Worm (Caenorhabditis elegans) whole organism, young adult: ENCODE measurements around the gene mnp-1.

ENCODE experiments used
- C17E4.6 ChIP-seq: fragments of 200-800 bp; sonication (Bioruptor generic); IDR thresholded peaks from 2 replicates; pipeline ENCODE4 v1.3.6; 2022; ENCODE audit warnings: missing genetic modification reagents, missing genetic modification characterization, missing compliant biosample characterization
- F37B4.10 ChIP-seq: fragments of 200-800 bp; sonication (Bioruptor generic); IDR thresholded peaks from 2 replicates; pipeline ENCODE4 v1.3.6; 2022; ENCODE audit warnings: missing genetic modification characterization, missing compliant biosample characterization
- F49E8.2 ChIP-seq: sonication (generic microtip); optimal IDR thresholded peaks from 3 replicates; lab custom pipeline; 2017; ENCODE audit warnings: missing genetic modification characterization, mild to moderate bottlenecking, missing compliant biosample characterization, antibody characterized with exemption, moderate library complexity; ENCODE audit not compliant: insufficient read depth
- F57A8.1 ChIP-seq: fragments of 200-800 bp; sonication (Bioruptor generic); optimal IDR thresholded peaks from 2 replicates; lab custom pipeline; 2018; ENCODE audit warnings: mild to moderate bottlenecking, missing genetic modification characterization, moderate library complexity, missing compliant biosample characterization
- K11D2.4 ChIP-seq: fragments of 200-800 bp; sonication (Bioruptor generic); IDR thresholded peaks from 2 replicates; pipeline ENCODE4 v1.3.6; 2022; ENCODE audit warnings: missing genetic modification reagents, missing genetic modification characterization, missing compliant biosample characterization
- T26A5.8 ChIP-seq: sonication (generic microtip); optimal IDR thresholded peaks from 2 replicates; lab custom pipeline; 2016; ENCODE audit warnings: missing genetic modification characterization, missing compliant biosample characterization
- Y53G8AR.9 ChIP-seq: fragments of 200-800 bp; sonication (Bioruptor generic); conservative IDR thresholded peaks from 2 replicates; pipeline ENCODE4 v1.3.6; 2022; ENCODE audit warnings: missing genetic modification reagents, missing genetic modification characterization, missing compliant biosample characterization
- Y67H2A.10 ChIP-seq: fragments of 200-800 bp; sonication (Bioruptor generic); conservative IDR thresholded peaks from 2 replicates; pipeline ENCODE4 v1.3.6; 2022; ENCODE audit warnings: missing genetic modification reagents, missing genetic modification characterization, missing compliant biosample characterization
- Y95B8A.8 ChIP-seq: fragments of 200-800 bp; sonication (Bioruptor generic); IDR thresholded peaks from 2 replicates; pipeline ENCODE4 v1.3.6; 2022; ENCODE audit warnings: missing genetic modification reagents, missing genetic modification characterization, missing compliant biosample characterization
- ZK185.1 ChIP-seq: sonication (generic microtip); optimal IDR thresholded peaks from 2 replicates; lab custom pipeline; 2016; ENCODE audit warnings: mild to moderate bottlenecking, missing genetic modification characterization, missing compliant biosample characterization; ENCODE audit not compliant: poor library complexity, severe bottlenecking
- aptf-3 ChIP-seq: fragments of 200-800 bp; sonication (Bioruptor generic); IDR thresholded peaks from 2 replicates; pipeline ENCODE4 v1.3.6; 2022; ENCODE audit warnings: missing genetic modification characterization, missing compliant biosample characterization
- atf-7 ChIP-seq: sonication (generic microtip); optimal IDR thresholded peaks from 2 replicates; lab custom pipeline; 2017; ENCODE audit warnings: mild to moderate bottlenecking, missing genetic modification characterization, missing compliant biosample characterization
- attf-3 ChIP-seq: fragments of 200-800 bp; sonication (Bioruptor generic); conservative IDR thresholded peaks from 2 replicates; pipeline ENCODE4 v1.3.6; 2022; ENCODE audit warnings: missing genetic modification reagents, missing genetic modification characterization, missing compliant biosample characterization
- attf-5 ChIP-seq: fragments of 200-800 bp; sonication (Bioruptor generic); optimal IDR thresholded peaks from 2 replicates; lab custom pipeline; 2018; ENCODE audit warnings: mild to moderate bottlenecking, missing genetic modification characterization, missing compliant biosample characterization
- attf-6 ChIP-seq: fragments of 200-800 bp; sonication (Bioruptor generic); IDR thresholded peaks from 2 replicates; pipeline ENCODE4 v1.3.6; 2022; ENCODE audit warnings: missing genetic modification reagents, missing genetic modification characterization, missing compliant biosample characterization
- ccch-3 ChIP-seq: fragments of 200-800 bp; sonication (Bioruptor generic); optimal IDR thresholded peaks from 2 replicates; lab custom pipeline; 2018; ENCODE audit warnings: mild to moderate bottlenecking, missing genetic modification characterization, missing compliant biosample characterization
- cebp-2 ChIP-seq: fragments of 200-800 bp; sonication (Bioruptor generic); IDR thresholded peaks from 2 replicates; pipeline ENCODE4 v1.3.6; 2022; ENCODE audit warnings: missing genetic modification characterization, missing compliant biosample characterization
- ceh-40 ChIP-seq: fragments of 200-800 bp; sonication (Bioruptor generic); IDR thresholded peaks from 2 replicates; pipeline ENCODE4 v1.3.6; 2022; ENCODE audit warnings: missing genetic modification characterization, missing compliant biosample characterization
- egl-18 ChIP-seq: fragments of 200-800 bp; sonication (Bioruptor generic); IDR thresholded peaks from 2 replicates; pipeline ENCODE4 v1.3.6; 2022; ENCODE audit warnings: missing genetic modification reagents, missing genetic modification characterization, missing compliant biosample characterization
- hsf-1 ChIP-seq: fragments of 200-800 bp; sonication (Bioruptor generic); IDR thresholded peaks from 2 replicates; pipeline ENCODE4 v1.3.6; 2022; ENCODE audit warnings: missing genetic modification reagents, missing genetic modification characterization, missing compliant biosample characterization
- let-526 ChIP-seq: fragments of 200-800 bp; sonication (Bioruptor generic); IDR thresholded peaks from 2 replicates; pipeline ENCODE4 v1.3.6; 2022; ENCODE audit warnings: missing genetic modification reagents, missing genetic modification characterization, missing compliant biosample characterization
- lin-26 ChIP-seq: fragments of 200-800 bp; sonication (Bioruptor generic); IDR thresholded peaks from 2 replicates; pipeline ENCODE4 v1.3.6; 2022; ENCODE audit warnings: missing genetic modification reagents, missing genetic modification characterization, missing compliant biosample characterization
- lin-35 ChIP-seq, 3 experiments: fragments of 150-350 bp in 2 of 3; sonication (generic microtip) in 1 of 3; optimal IDR thresholded peaks; 2 replicates each; lab custom pipeline; 2014 to 2018; ENCODE audit warnings: missing biosample characterization in 3 of 3, missing genetic modification characterization in 3 of 3, missing genetic modification reagents in 3 of 3
- madf-3 ChIP-seq: fragments of 200-800 bp; sonication (Bioruptor generic); IDR thresholded peaks from 2 replicates; pipeline ENCODE4 v1.3.6; 2022; ENCODE audit warnings: missing genetic modification reagents, missing genetic modification characterization, missing compliant biosample characterization
- mcd-1 ChIP-seq: fragments of 200-800 bp; sonication (Bioruptor generic); IDR thresholded peaks from 2 replicates; pipeline ENCODE4 v1.3.6; 2022; ENCODE audit warnings: missing genetic modification reagents, missing genetic modification characterization, missing compliant biosample characterization
- mel-28 ChIP-seq: sonication (generic microtip); optimal IDR thresholded peaks from 2 replicates; lab custom pipeline; 2016; ENCODE audit warnings: borderline replicate concordance, mild to moderate bottlenecking, missing genetic modification characterization, missing compliant biosample characterization
- mes-4 ChIP-seq: sonication (generic microtip); optimal IDR thresholded peaks from 2 replicates; lab custom pipeline; 2016; ENCODE audit warnings: missing genotype, missing genetic modification characterization, missing compliant biosample characterization
- pha-4 ChIP-seq: fragments of 150-350 bp; sonication (generic microtip); optimal IDR thresholded peaks from 2 replicates; lab custom pipeline; 2014; ENCODE audit warnings: missing biosample characterization, missing genetic modification reagents, missing genetic modification characterization
- rpc-1 ChIP-seq, 2 experiments: fragments of 150-350 bp in 1 of 2; sonication (generic microtip) in 1 of 2; optimal IDR thresholded peaks; 2 replicates each; lab custom pipeline; 2014 to 2018; ENCODE audit warnings: missing biosample characterization in 1 of 2, missing genetic modification characterization in 1 of 2, missing genetic modification reagents in 1 of 2, missing genotype in 1 of 2
- sdz-38 ChIP-seq: sonication (generic microtip); optimal IDR thresholded peaks from 2 replicates; lab custom pipeline; 2016; ENCODE audit warnings: missing genotype, missing genetic modification characterization, missing compliant biosample characterization
- sea-2 ChIP-seq: fragments of 200-800 bp; sonication (Bioruptor generic); IDR thresholded peaks from 2 replicates; pipeline ENCODE4 v1.3.6; 2022; ENCODE audit warnings: missing genetic modification characterization, missing compliant biosample characterization
- somi-1 ChIP-seq: fragments of 200-800 bp; sonication (Bioruptor generic); optimal IDR thresholded peaks from 2 replicates; lab custom pipeline; 2018; ENCODE audit warnings: mild to moderate bottlenecking, missing genetic modification characterization, missing compliant biosample characterization
- unc-62 ChIP-seq: fragments of 150-350 bp; optimal IDR thresholded peaks from 2 replicates; lab custom pipeline; 2014; ENCODE audit warnings: missing biosample characterization, missing genetic modification reagents, missing genetic modification characterization
- xnd-1 ChIP-seq: sonication (generic microtip); optimal IDR thresholded peaks from 2 replicates; lab custom pipeline; 2016; ENCODE audit warnings: missing genotype, missing genetic modification reagents, missing genetic modification characterization, missing compliant biosample characterization
- ztf-18 ChIP-seq: sonication (generic microtip); optimal IDR thresholded peaks from 2 replicates; lab custom pipeline; 2016; ENCODE audit warnings: missing genotype, mild to moderate bottlenecking, missing genetic modification characterization, missing compliant biosample characterization
- ztf-3 ChIP-seq: fragments of 200-800 bp; sonication (Bioruptor generic); optimal IDR thresholded peaks from 2 replicates; lab custom pipeline; 2018; ENCODE audit warnings: mild to moderate bottlenecking, missing genetic modification characterization, missing compliant biosample characterization
- ztf-6 ChIP-seq: fragments of 200-800 bp; sonication (Bioruptor generic); IDR thresholded peaks from 2 replicates; pipeline ENCODE4 v1.3.6; 2022; ENCODE audit warnings: missing genetic modification reagents, missing genetic modification characterization, missing compliant biosample characterization

mnp-1 gene

DNA sequence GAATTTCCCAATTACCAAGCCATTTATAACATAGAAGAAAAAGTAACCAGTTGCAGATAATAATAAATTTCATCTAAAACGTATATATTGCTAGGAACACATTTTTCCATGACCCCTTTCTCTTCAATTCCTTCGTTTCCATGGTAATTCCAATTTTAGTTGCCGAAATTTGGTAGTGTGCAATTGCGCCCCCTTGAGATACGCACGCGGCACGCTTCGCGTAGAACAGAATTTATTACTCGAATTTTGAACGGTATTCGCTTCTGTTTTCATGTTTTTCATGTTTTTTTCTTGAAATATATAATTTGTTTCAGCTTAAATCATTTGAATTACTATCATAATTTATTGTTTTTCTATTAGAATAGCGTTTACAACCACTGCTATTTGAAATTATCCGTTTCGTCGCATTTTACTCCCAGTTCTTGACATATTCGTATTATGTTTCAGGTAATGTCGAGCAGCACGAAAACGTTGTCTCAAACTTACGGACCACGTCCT, 48.0 kb downstream of the mnp-1 start, which contains the start of the genes R07E5.17 and snfc-5 (continued):
- TF ChIP-seq cebp-2 (GFP tag; lab: Robert Waterston, UW) (no peak), F57A8.1 (GFP tag; lab: Kevin White, UChicago) (no peak), rpc-1 (optimal IDR thresholded peaks at IDR 0.05; lab: Kevin White, UChicago) (no peak), rpc-1 (tag; optimal IDR thresholded peaks at IDR 0.05; lab: Kevin White, UChicago) (no peak), attf-6 (GFP tag; lab: Robert Waterston, UW) (no peak), ccch-3 (GFP tag; lab: Kevin White, UChicago) (no peak), sdz-38 (tag; lab: Kevin White, UChicago) (no peak), sea-2 (GFP tag; lab: Robert Waterston, UW) (no peak), ZK185.1 (tag; lab: Kevin White, UChicago) (no peak), T26A5.8 (tag; lab: Kevin White, UChicago) (no peak), madf-3 (GFP tag; lab: Robert Waterston, UW) (peak; percentile 92), pha-4 (tag; lab: Kevin White, UChicago) (no peak), F49E8.2 (tag; lab: Kevin White, UChicago) (no peak), F37B4.10 (GFP tag; lab: Robert Waterston, UW) (no peak), mcd-1 (GFP tag; lab: Robert Waterston, UW) (0 out of 2 replicates have a peak, but pooled peaks have one; percentile 22)

DNA sequence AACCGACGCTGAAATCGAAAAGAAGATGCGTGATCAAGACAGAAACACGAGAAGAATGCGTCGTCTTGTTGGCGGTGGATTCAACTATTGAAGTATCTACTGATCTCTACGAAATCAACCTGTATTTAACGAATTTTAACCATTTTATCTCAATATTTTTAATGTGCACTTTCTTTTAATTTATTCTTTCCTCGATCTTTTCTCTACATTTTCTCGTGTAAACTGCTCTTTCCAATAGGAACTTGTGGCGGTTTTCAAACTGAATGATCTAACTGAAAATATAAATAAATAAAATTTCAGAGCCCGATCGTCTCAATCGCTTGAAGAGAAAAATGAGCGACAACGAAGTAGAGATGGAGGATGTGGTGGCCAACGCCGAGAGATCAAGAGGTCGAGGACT, 49.6 kb downstream of the mnp-1 start, which contains the start of gene rnp-4:
Gene rnp-4, plus strand, starts transcription at position 301 of the 400 bp plus-strand sequence.
- TF ChIP-seq hsf-1 (GFP tag; lab: Robert Waterston, UW) (0 out of 2 replicates have a peak, but pooled peaks have one; percentile 29), lin-35 (GFP tag; optimal IDR thresholded peaks at IDR 0.05; lab: Kevin White, UChicago) (no peak), attf-3 (no peak), Y95B8A.8 (GFP tag; lab: Robert Waterston, UW) (no peak), ceh-40 (GFP tag; lab: Robert Waterston, UW) (no peak), K11D2.4 (GFP tag; lab: Robert Waterston, UW) (no peak), atf-7 (no peak), lin-26 (peak; percentile 39; the same call in 1 of the 2 replicates), ztf-18 (no peak), Y67H2A.10 (no peak), Y53G8AR.9 (0 out of 2 replicates have a peak, but pooled peaks have one; percentile 17)

DNA sequence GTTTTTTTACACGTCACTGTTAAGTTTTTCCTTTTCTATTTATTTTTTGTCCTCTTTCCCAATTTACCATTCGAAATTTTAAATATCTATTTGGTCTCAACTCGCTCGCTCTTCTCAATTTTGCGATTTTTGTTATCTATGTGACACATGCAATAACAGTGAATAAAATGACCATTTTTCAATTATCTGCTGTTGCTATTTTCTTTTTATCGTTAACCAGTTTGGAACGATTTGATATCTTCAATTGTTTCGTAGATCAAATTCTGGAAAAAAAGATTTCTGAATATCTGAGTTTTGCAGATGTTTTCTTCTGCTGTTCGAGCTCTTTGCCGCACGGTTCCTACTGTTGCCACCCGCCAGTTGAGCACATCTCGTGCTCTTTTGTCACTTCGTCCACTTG, 50.8 kb downstream of the mnp-1 start, which contains the start of gene prdx-3:
Gene prdx-3, plus strand, starts transcription at position 301 of the 400 bp plus-strand sequence.
- TF ChIP-seq ztf-3 (GFP tag; lab: Kevin White, UChicago), result no peak

DNA sequence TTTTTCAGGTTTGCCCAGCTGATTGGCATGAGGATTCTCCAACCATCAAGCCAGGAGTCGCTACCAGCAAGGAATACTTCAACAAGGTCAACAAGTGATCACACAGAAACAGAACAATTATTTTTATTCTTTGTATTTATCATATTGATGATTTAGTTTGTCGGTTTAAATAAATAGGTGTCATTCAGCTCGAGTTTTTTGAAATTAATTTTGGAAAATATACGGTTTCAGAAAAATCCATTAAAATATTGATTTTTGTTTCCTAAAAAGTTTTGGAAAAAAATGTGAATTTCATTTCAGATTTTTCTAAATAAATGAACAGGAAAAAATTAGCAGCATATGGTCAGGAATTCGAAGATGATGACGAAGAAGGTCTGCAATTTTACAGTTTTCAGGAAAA, 51.9 kb downstream of the mnp-1 start, which contains the start of gene gpch-1:
Gene gpch-1, plus strand, starts transcription at position 301 of the 400 bp plus-strand sequence.
- no peak for TF ChIP-seq xnd-1 (tag; lab: Kevin White, UChicago)
- no peak for TF ChIP-seq attf-5
- TF ChIP-seq lin-35 (GFP tag; optimal IDR thresholded peaks at IDR 0.05; lab: Kevin White, UChicago), result no peak
- no peak for TF ChIP-seq somi-1
- TF ChIP-seq mel-28 (tag; lab: Kevin White, UChicago), result no peak
- TF ChIP-seq let-526, result no peak
- TF ChIP-seq ccch-3 (GFP tag; lab: Kevin White, UChicago), result no peak
- no peak for TF ChIP-seq rpc-1 (optimal IDR thresholded peaks at IDR 0.05; lab: Kevin White, UChicago)
- no peak for TF ChIP-seq rpc-1 (tag; optimal IDR thresholded peaks at IDR 0.05; lab: Kevin White, UChicago)
- no peak for TF ChIP-seq Y95B8A.8 (GFP tag; lab: Robert Waterston, UW)
- no peak for TF ChIP-seq unc-62 (GFP tag; lab: Kevin White, UChicago)
- no peak for TF ChIP-seq cebp-2 (GFP tag; lab: Robert Waterston, UW)
- TF ChIP-seq mes-4, result no peak
- TF ChIP-seq egl-18 (GFP tag; lab: Robert Waterston, UW), result no peak
- TF ChIP-seq ztf-6 (GFP tag; lab: Robert Waterston, UW), result no peak
- no peak for TF ChIP-seq aptf-3 (GFP tag; lab: Robert Waterston, UW)
- no peak for TF ChIP-seq ztf-18
- TF ChIP-seq C17E4.6, result no peak
- TF ChIP-seq, all 124 proteins: peak for 0
